Worm (Caenorhabditis elegans): Measurements from ENCODE around the gene sdz-23.

DNA sequence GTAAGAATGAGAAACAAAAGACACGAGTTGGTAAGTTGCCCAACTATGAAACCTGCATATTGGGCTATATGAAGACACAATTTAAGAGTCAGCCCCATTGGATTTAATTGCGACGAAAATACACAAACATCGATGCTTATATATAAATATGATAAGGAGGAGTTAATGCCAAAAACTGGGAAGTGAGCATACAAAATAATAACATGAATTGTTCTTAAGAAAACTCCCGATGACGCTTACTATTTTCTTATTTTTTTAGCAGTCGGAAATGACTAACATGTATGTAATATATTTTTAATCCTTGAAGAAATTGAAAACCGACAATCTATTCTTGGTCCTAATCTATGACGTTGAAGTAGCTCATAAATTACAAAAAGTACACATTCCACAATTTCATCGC is 27.4 kb upstream of the sdz-23 start, which contains the start of gene str-144:
- TF ChIP-seq mab-9 (GFP tag; IDR thresholded peaks at IDR 0.05) (no peak), nhr-19 (GFP tag; conservative IDR thresholded peaks at IDR 0.05) (no peak), lin-39 (tag; optimal IDR thresholded peaks at IDR 0.05) (no peak), tbx-2 (tag; optimal IDR thresholded peaks at IDR 0.05) (no peak), ztf-11 (tag; optimal IDR thresholded peaks at IDR 0.05) (no peak), mdl-1 (tag; optimal IDR thresholded peaks at IDR 0.05) (no peak), blmp-1 (tag; optimal IDR thresholded peaks at IDR 0.05) (no peak), skn-1 (tag; optimal IDR thresholded peaks at IDR 0.05) (no peak), zag-1 (tag; optimal IDR thresholded peaks at IDR 0.05) (no peak)

Measured in whole organism, L1 larva.